Worm (Caenorhabditis elegans) whole organism, mixed stage, embryonic: ENCODE measurements around the gene ndus-8.

Source experiments
- M03D4.4 ChIP-seq: sonication (generic microtip); optimal IDR thresholded peaks from 2 replicates; lab custom pipeline; 2017; ENCODE audit warnings: mild to moderate bottlenecking, missing genetic modification characterization, missing compliant biosample characterization
- ceh-83 ChIP-seq: fragments of 200-800 bp; sonication (Bioruptor generic); optimal IDR thresholded peaks from 2 replicates; lab custom pipeline; 2018; ENCODE audit warnings: mild to moderate bottlenecking, missing genetic modification characterization, missing compliant biosample characterization
- ces-1 ChIP-seq: fragments of 150-350 bp; optimal IDR thresholded peaks from 2 replicates; lab custom pipeline; 2014; ENCODE audit warnings: missing biosample characterization, missing genetic modification reagents, missing genetic modification characterization
- cnd-1 ChIP-seq: fragments of 200-800 bp; sonication (Bioruptor generic); optimal IDR thresholded peaks from 2 replicates; lab custom pipeline; 2018; ENCODE audit warnings: mild to moderate bottlenecking, missing genetic modification characterization, missing compliant biosample characterization
- elt-1 ChIP-seq: sonication (generic microtip); optimal IDR thresholded peaks from 2 replicates; lab custom pipeline; 2017; ENCODE audit warnings: missing genetic modification characterization, mild to moderate bottlenecking, missing compliant biosample characterization, antibody characterized with exemption, moderate library complexity, borderline replicate concordance; ENCODE audit not compliant: insufficient read depth
- elt-3 ChIP-seq: fragments of 150-350 bp; optimal IDR thresholded peaks from 2 replicates; lab custom pipeline; 2014; ENCODE audit warnings: missing biosample characterization, missing genetic modification characterization
- lin-13 ChIP-seq: fragments of 150-350 bp; optimal IDR thresholded peaks from 2 replicates; lab custom pipeline; 2014; ENCODE audit warnings: missing biosample characterization, missing genetic modification characterization
- lsy-2 ChIP-seq: fragments of 150-350 bp; optimal IDR thresholded peaks from 2 replicates; lab custom pipeline; 2014; ENCODE audit warnings: missing biosample characterization, missing genetic modification characterization
- mab-5 ChIP-seq: fragments of 150-350 bp; optimal IDR thresholded peaks from 2 replicates; lab custom pipeline; 2014; ENCODE audit warnings: missing biosample characterization, missing genetic modification characterization
- mep-1 ChIP-seq: fragments of 150-350 bp; optimal IDR thresholded peaks from 2 replicates; lab custom pipeline; 2017; ENCODE audit warnings: missing biosample characterization, missing genetic modification reagents, missing genetic modification characterization, inconsistent platforms
- nhr-237 ChIP-seq: fragments of 150-350 bp; optimal IDR thresholded peaks from 2 replicates; lab custom pipeline; 2014; ENCODE audit warnings: missing biosample characterization, missing genetic modification characterization
- unc-62 ChIP-seq: fragments of 150-350 bp; optimal IDR thresholded peaks from 2 replicates; lab custom pipeline; 2014; ENCODE audit warnings: missing biosample characterization, missing genetic modification reagents, missing genetic modification characterization

DNA sequence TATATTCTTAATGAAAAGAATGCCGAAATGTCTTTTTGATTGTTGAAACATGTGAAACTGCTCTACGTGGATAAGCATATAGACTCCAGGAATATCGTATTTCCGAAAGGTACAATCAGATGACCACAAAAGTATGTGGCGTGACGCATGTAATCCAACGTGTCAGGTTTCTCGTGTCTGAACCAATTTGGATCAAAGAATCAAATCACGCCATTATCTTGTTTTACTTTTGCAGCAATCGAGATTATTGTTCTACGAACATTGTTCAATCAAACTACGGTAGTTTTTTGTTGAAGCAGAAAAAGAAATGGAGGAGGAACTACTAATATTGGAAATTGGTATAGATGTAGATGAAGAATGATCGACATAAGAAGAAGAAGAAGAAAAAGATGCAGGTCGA is 39.7 kb upstream of the ndus-8 start:
- TF ChIP-seq ces-1 (GFP tag; lab: Kevin White, UChicago) (no peak), cnd-1 (tag; lab: Kevin White, UChicago) (no peak), mep-1 (tag; lab: Kevin White, UChicago) (no peak), M03D4.4 (tag; lab: Kevin White, UChicago) (no peak), nhr-237 (no peak), unc-62 (GFP tag; lab: Kevin White, UChicago) (no peak), lin-13 (tag; lab: Kevin White, UChicago) (no peak), mab-5 (tag; lab: Kevin White, UChicago) (no peak), ceh-83 (GFP tag; lab: Kevin White, UChicago) (no peak), lsy-2 (tag; lab: Kevin White, UChicago) (no peak), elt-3 (tag; lab: Kevin White, UChicago) (no peak), elt-1 (tag; lab: Kevin White, UChicago) (no peak)
